Fruit fly (Drosophila melanogaster) ovary, adult (tissue): Measurements from ENCODE around the gene Cad96Ca.
A peak's percentile ranks its signal among the peaks of the same experiment; 100 is the strongest.

Experiments
- CG17801 ChIP-seq: fragments of 200-800 bp; optimal IDR thresholded peaks from 2 replicates; lab custom pipeline; 2019; ENCODE audit warnings: missing biosample characterization, mild to moderate bottlenecking, missing genetic modification characterization, moderate library complexity; ENCODE audit not compliant: partially characterized antibody

Cad96Ca gene

dm6 chr3R:25219018-25219417 is 10.9 kb upstream of the Cad96Ca start, which contains the start of gene CG31103:
Gene CG31103, plus strand, starts transcription at chr3R:25219318.
- no peak for TF ChIP-seq CG17801 (GFP tag; lab: Kevin White, UChicago)

- TF ChIP-seq CG17801 (GFP tag; lab: Kevin White, UChicago), result no peak
Observed at dm6 chr3R:25215997-25216396, 7.9 kb upstream of the Cad96Ca start, which contains the start of gene CG31106. Gene CG31106, plus strand, starts transcription at chr3R:25216297.

DNA sequence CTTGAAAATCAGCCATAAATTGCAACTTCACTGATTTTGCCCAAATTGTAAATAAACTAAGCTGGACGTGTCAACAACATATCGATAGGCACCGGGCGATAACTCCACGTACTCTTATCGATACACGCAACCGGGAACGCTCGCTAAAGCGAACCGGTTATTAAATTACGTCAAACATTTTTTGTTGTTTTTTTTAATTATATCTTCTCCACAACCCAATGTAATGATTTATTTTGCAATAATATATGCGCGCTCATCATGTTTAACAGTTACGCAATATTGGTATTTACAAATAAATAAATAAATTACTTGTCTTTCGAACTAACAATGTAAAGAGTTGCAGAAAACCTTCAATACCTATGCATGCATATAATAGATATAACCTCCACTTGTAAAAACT is 7.0 kb upstream of the Cad96Ca start, which contains the start of gene Saysd1:
Gene Saysd1, minus strand, starts transcription at position 66 of the 400 bp plus-strand sequence.
- TF ChIP-seq CG17801 (GFP tag; lab: Kevin White, UChicago), result peak; percentile 41

DNA sequence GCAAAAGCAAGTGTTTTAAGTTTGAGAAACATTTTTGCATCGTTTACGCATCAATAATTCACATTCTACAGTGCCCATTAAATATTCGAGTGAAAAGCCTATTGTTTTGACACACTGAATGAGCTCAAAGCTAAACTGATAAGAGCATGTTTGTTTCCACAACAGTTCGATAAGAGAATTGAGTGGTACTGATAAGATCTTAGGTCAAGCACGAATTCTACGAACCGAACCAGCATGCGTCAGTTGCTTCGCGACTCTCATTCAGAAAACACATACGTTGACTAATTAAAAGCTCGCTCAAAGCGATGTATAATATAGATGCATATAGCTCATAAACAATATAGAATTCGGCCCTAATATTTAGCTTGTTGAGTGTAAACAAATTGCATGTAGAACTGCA is 1.1 kb upstream of the Cad96Ca start:
- TF ChIP-seq CG17801 (GFP tag; lab: Kevin White, UChicago), result no peak

DNA sequence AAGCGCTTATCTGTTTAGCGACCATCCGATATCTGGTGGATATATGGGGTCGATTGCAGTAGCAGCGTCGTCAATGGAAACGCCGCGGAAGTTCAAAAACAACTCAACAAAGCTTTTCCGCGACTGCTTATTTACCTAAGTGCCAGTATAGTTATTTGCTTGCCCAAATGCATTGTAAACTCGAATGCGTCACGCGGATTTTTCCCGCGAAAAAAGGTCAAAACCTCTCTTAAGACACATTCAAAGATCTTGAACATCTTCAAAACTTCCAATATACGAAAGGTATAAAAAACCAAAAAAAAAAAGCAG is 638 bp upstream of the Cad96Ca start:
- TF ChIP-seq CG17801 (GFP tag; lab: Kevin White, UChicago), result no peak

DNA sequence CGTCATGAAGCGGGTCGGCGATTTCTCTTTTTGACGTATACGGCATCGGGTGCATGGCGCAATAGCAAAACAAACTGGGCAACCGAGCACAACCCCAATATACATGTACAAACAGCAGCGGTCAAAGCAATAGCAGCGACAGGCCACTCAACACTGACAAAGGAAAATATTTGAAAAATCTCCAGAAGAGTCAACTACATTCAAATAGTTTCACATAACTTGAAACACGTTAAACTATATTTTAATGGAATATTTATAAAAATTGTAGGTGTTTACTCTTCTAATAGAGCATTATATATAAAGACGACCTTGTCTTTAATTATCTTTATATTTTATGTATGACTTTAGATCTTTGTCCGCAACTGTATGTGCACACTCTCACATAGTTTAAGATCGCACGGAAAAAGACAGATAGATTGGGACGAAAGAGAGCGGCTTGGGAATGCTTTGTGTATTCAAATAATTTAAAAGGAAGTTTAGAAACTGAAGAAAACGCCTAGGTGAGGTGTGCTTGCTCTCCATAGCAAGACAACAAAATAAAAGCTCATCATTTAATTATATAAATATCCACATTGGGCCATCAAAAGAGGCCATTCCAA is 579 bp downstream of the Cad96Ca start:
- TF ChIP-seq CG17801 (GFP tag; lab: Kevin White, UChicago), result no peak

- TF ChIP-seq CG17801 (GFP tag; lab: Kevin White, UChicago), result no peak
Observed at dm6 chr3R:25205413-25205977, 2.6 kb downstream of the Cad96Ca start.

DNA sequence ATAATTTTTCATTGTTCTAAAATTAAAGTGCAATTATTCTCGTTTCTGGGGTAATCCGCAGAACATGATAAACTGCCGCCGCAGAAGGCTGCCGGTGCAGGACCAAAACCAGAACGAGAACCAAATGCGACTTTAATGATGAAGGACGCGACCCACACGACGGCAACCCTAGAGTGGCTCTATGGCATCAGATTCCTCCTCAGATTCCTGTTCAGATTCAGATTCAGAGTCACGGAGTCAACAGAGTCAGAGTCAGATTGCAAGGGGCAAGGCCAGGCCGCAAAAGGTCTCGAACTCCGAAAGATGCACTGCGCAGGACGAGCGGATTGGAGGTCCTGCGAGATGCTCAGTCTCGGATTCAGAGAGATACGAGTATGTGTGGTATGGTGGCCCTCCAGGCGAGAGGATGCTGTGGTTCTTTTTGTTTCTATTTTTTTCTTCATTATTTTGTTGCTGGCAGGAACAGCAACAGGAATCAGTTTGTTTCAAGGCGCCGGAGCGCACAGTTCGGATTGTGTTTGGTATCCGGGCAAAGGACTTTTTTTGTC is 8.7 kb downstream of the Cad96Ca start, which contains the start of gene CG13654:
Gene CG13654, plus strand, starts transcription at position 498 of the 548 bp plus-strand sequence.
- TF ChIP-seq CG17801 (GFP tag; lab: Kevin White, UChicago), result no peak

- no peak for TF ChIP-seq CG17801 (GFP tag; lab: Kevin White, UChicago)
Observed at dm6 chr3R:25194723-25195577, 13.1 kb downstream of the Cad96Ca start, which contains the start of gene CG13653. Gene CG13653, plus strand, starts transcription at chr3R:25195527.

- TF ChIP-seq CG17801 (GFP tag; lab: Kevin White, UChicago), result no peak
Observed at dm6 chr3R:25193726-25194204, 14.3 kb downstream of the Cad96Ca start, which contains the start of gene lobo. Gene lobo, minus strand, starts transcription at chr3R:25193776.

- no peak for TF ChIP-seq CG17801 (GFP tag; lab: Kevin White, UChicago)
Observed at dm6 chr3R:25188990-25189389, 19.1 kb downstream of the Cad96Ca start.

- TF ChIP-seq CG17801 (GFP tag; lab: Kevin White, UChicago), result no peak
Observed at dm6 chr3R:25184540-25184939, 23.5 kb downstream of the Cad96Ca start.

DNA sequence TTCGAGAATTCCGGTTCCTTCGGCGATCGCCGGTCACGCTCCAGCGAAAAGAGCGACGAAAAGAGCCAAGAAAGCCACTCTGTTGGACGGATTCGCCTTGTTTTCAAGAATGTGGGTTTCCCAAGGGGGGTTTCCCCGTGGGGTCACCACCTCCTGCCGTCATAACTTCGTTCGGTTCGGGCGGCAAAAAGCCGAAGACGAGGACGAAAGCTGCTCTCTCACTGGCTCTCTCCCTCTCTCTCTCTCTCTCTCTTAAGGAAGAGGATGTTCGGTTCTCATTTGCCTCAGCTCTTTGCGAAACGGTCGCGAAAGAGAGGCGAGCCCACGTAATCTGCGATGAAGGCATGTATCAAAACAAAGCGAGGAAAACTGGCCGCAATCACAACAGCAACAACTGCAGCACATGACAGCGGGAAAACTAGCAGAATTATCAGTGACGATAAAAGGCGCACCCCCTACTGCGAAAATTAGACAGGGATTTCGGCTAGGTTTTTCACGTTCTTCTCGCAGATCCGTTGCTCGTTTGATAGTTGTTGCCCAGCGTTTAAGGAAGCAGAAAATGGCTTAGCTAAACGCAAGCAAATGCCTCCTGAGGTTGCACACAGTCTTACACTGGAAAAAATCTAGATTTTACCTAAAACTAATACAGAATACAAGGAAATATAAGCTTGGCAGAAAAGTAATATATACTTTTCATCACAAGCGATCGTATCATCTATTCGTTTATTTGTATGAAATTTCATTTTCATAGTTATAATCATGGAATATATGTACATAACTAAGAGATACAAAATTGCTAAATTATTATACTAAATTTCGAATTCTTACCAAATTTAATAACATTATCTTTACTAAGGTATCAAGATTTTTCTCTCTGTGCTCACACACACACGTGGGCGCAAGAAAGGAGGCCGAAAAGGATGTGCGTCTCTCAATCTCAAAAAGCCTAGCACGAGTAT is 24.3 kb downstream of the Cad96Ca start, which contains the start of gene dan:
Gene dan, plus strand, starts transcription at position 900 of the 959 bp plus-strand sequence.
- no peak for TF ChIP-seq CG17801 (GFP tag; lab: Kevin White, UChicago)

- no peak for TF ChIP-seq CG17801 (GFP tag; lab: Kevin White, UChicago)
Observed at dm6 chr3R:25181424-25181823, 26.7 kb downstream of the Cad96Ca start.
